Worm (Caenorhabditis elegans) whole organism, L3 larva: ENCODE results near the gene hrg-5.

Source experiments
- ceh-16 ChIP-seq: sonication (generic microtip); optimal IDR thresholded peaks from 2 replicates; lab custom pipeline; 2017; ENCODE audit warnings: missing biosample characterization, missing genetic modification characterization
- ceh-28 ChIP-seq: fragments of 150-350 bp; optimal IDR thresholded peaks from 2 replicates; lab custom pipeline; 2014; ENCODE audit warnings: missing biosample characterization, missing genetic modification reagents, missing genetic modification characterization
- ceh-82 ChIP-seq: fragments of 150-350 bp; optimal IDR thresholded peaks from 2 replicates; lab custom pipeline; 2014; ENCODE audit warnings: missing biosample characterization, missing genetic modification characterization
- mdl-1 ChIP-seq: fragments of 150-350 bp; optimal IDR thresholded peaks from 2 replicates; lab custom pipeline; 2014; ENCODE audit warnings: missing biosample characterization, missing genetic modification characterization
- nfya-1 ChIP-seq: sonication (generic microtip); optimal IDR thresholded peaks from 2 replicates; lab custom pipeline; 2017; ENCODE audit warnings: missing genetic modification characterization, mild to moderate bottlenecking, missing compliant biosample characterization, antibody characterized with exemption, moderate library complexity; ENCODE audit not compliant: insufficient read depth
- nhr-11 ChIP-seq: fragments of 150-350 bp; optimal IDR thresholded peaks from 2 replicates; lab custom pipeline; 2014; ENCODE audit warnings: missing biosample characterization, missing genetic modification characterization
- nhr-12 ChIP-seq: fragments of 150-350 bp; optimal IDR thresholded peaks from 2 replicates; lab custom pipeline; 2014; ENCODE audit warnings: missing biosample characterization, missing genetic modification characterization
- pqm-1 ChIP-seq: fragments of 150-350 bp; optimal IDR thresholded peaks from 2 replicates; lab custom pipeline; 2017; ENCODE audit warnings: missing biosample characterization, missing genetic modification characterization, inconsistent platforms
- snpc-4 ChIP-seq: fragments of 150-350 bp; optimal IDR thresholded peaks from 2 replicates; lab custom pipeline; 2014; ENCODE audit warnings: missing biosample characterization, missing genetic modification characterization
- unc-39 ChIP-seq: sonication (generic microtip); optimal IDR thresholded peaks from 4 replicates; lab custom pipeline; 2017; ENCODE audit warnings: missing biosample characterization, missing genetic modification characterization
- unc-62 ChIP-seq: fragments of 150-350 bp; sonication (generic microtip); optimal IDR thresholded peaks from 4 replicates; lab custom pipeline; 2014; ENCODE audit warnings: missing biosample characterization, missing genetic modification reagents, missing genetic modification characterization

DNA sequence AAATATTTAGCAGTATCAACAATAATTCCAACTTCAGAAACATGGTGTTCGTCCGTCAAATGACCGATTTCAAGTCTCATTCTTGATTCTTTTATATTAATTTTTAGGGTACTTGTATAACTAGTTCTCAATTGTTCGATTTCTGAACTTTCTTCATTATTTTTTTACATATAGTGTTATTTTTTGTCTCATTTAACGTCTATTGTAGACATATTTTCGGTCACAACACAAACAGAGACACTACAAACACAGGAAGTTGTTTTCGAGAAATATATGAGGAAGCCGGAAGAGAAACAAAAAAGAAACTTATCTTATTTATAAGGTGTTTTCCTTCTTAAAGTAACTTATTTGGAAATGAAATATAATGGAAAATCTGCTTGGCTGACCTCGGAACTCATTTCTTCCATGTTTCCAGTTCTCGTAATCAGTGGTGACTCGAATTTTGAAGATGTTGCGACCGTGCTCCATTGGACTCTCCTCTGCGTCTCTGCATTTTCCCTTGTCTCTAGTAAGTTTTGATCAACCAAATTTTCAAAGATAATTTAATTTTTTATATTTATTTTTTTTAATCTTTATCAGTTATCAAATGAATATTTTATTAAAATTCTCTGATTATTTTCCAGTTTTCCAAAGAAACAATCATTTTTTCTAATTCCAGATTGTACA lies 24.6 kb upstream of the hrg-5 start, which contains the start of the genes F36H1.12 and lin-3:
- TF ChIP-seq unc-39 (tag; lab: Kevin White, UChicago) (no peak), snpc-4 (no peak), ceh-28 (tag; lab: Kevin White, UChicago) (no peak), nfya-1 (no peak), nhr-12 (tag; lab: Kevin White, UChicago) (no peak), nhr-11 (no peak), unc-62 (GFP tag; lab: Kevin White, UChicago) (no peak), ceh-16 (tag; lab: Kevin White, UChicago) (no peak), mdl-1 (tag; lab: Kevin White, UChicago) (no peak), ceh-82 (tag; lab: Kevin White, UChicago) (no peak), pqm-1 (tag; lab: Kevin White, UChicago) (no peak)
